Fruit fly (Drosophila melanogaster) whole organism, wandering third instar larva: Measurements from ENCODE around the gene CG6966.

ENCODE experiments used
- Vsx2 ChIP-seq: fragments of 200-300, 225-300 bp; sonication (Bioruptor generic); optimal IDR thresholded peaks from 2 replicates; lab custom pipeline; 2018; ENCODE audit warnings: missing biosample characterization, missing genetic modification characterization; ENCODE audit not compliant: partially characterized antibody
- foxo ChIP-seq, 2 experiments: fragments of 200-800 bp; sonication (Bioruptor generic); optimal IDR thresholded peaks; 2 replicates in 1 of 2; 3 replicates in 1 of 2; lab custom pipeline; 2016 to 2017; ENCODE audit warnings: missing biosample characterization in 2 of 2, missing genetic modification characterization in 2 of 2

DNA sequence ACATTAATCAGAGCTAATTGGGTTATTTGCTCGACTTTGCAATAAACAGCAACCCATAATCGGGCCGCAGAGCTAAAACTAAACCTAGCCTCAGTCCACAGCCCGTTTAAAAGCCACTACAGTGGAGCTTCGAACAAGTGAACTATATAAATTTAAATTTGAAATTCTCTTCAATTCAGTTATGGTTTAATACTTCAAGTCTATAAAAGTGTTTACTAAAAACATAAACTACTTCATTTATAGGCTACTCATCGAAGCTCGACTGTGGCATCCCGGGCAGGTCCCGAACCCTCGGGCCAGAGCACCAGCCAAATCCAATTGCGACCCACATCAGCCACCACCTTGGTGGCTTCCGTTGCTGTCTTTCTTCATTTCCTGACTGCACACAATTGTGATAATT is 14.7 kb upstream of the CG6966 start:
- TF ChIP-seq Vsx2 (no peak), foxo (GFP tag; optimal IDR thresholded peaks at IDR 0.05; lab: Kevin White, UChicago) (no peak)
